Fruit fly (Drosophila melanogaster): ENCODE data around the gene Pka-C3.

DNA sequence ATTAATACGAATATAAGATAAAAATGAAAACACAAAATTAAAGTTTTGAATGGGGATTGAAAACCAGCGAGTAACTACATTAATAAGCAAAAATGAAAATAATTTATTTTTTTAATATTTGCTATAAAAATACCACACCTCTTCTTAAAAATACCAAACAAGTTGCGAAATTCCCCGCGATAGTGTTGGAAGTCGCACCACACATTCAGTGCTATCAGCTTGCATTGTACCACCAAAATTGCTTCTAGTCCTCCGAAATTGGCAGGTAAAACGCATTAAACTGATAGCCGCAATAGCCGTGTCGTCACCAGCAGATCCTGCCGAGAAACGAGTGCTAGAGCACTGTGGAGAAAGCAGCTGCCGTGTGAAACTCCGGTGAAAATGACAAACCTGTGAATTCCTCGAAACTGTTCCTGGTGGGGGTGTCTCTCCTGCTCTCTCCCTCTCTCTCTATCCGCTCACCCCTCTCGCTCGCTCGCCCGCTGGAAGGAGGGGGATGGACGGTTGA, 33.5 kb upstream of the Pka-C3 start, which contains the start of gene Hip14:
- TF ChIP-seq cyc (GFP tag; optimal IDR thresholded peaks at IDR 0.05) (peak; percentile 12), dsx (GFP tag; optimal IDR thresholded peaks at IDR 0.05; ENCODE audit: poor library complexity, severe bottlenecking) (peak; percentile 0), CG16779 (tag; optimal IDR thresholded peaks at IDR 0.05) (no peak), svp (GFP tag) (no peak), CG3032 (tag; optimal IDR thresholded peaks at IDR 0.05) (peak; percentile 11), Blimp-1 (GFP tag; optimal IDR thresholded peaks at IDR 0.05) (no peak), Gug (GFP tag; IDR thresholded peaks at IDR 0.05) (no peak), OdsH (GFP tag; optimal IDR thresholded peaks at IDR 0.05) (no peak), Sox14 (GFP tag; optimal IDR thresholded peaks at IDR 0.05) (peak; percentile 15), CG6854 (GFP tag; optimal IDR thresholded peaks at IDR 0.05) (peak; percentile 59)

All from whole organism, prepupa.